Fruit fly (Drosophila melanogaster): ENCODE results near the gene Jon99Fi.

The Jon99Fi gene

dm6 chr3R:30465775-30466494 lies 22.8 kb upstream of the Jon99Fi start, which contains the start of gene PH4alphaEFB (continued):
- TF ChIP-seq zen2 (GFP tag; IDR thresholded peaks at IDR 0.05; ENCODE audit: partially characterized antibody) (peak; percentile 54; the same call in 2 of the 3 replicates), Aef1 (GFP tag; IDR thresholded peaks at IDR 0.05) (no peak), Ada2b (GFP tag; IDR thresholded peaks at IDR 0.05) (no peak), CG34224 (GFP tag; IDR thresholded peaks at IDR 0.05; ENCODE audit: partially characterized antibody) (peak; percentile 75), Atf6 (GFP tag; IDR thresholded peaks at IDR 0.05) (no peak), hkb (optimal IDR thresholded peaks at IDR 0.05) (no peak), hkb (GFP tag; IDR thresholded peaks at IDR 0.05) (peak; percentile 34; the same call in 1 of the 2 replicates), CG11456 (GFP tag; IDR thresholded peaks at IDR 0.05) (no peak), CG9932 (GFP tag; IDR thresholded peaks at IDR 0.05) (no peak), CG34376 (GFP tag; optimal IDR thresholded peaks at IDR 0.05) (peak; percentile 74), D19A (tag; optimal IDR thresholded peaks at IDR 0.05) (peak; percentile 43), vvl (GFP tag; IDR thresholded peaks at IDR 0.05) (no peak), tap (tag; optimal IDR thresholded peaks at IDR 0.05) (peak; percentile 5), insv (GFP tag; optimal IDR thresholded peaks at IDR 0.05) (peak in 1 of 2 experiments; percentile 51), Antp (GFP tag; optimal IDR thresholded peaks at IDR 0.05) (no peak), CG17829 (tag; optimal IDR thresholded peaks at IDR 0.05) (peak; percentile 25), Xbp1 (GFP tag; optimal IDR thresholded peaks at IDR 0.05) (peak; percentile 5), sens (GFP tag) (peak; percentile 94), Dp (GFP tag; optimal IDR thresholded peaks at IDR 0.05) (peak; percentile 85), Stat92E (GFP tag; optimal IDR thresholded peaks at IDR 0.05) (peak in 1 of 3 experiments; percentile 56), CG17568 (GFP tag; optimal IDR thresholded peaks at IDR 0.05) (peak; percentile 58), HLH54F (GFP tag; optimal IDR thresholded peaks at IDR 0.05) (no peak), yki (optimal IDR thresholded peaks at IDR 0.05) (peak; percentile 17), CG1647 (GFP tag; optimal IDR thresholded peaks at IDR 0.05) (no peak), sna (GFP tag; IDR thresholded peaks at IDR 0.05; ENCODE audit: partially characterized antibody) (0 out of 2 replicates have a peak, but pooled peaks have one; percentile 12), YL-1 (GFP tag; optimal IDR thresholded peaks at IDR 0.05) (peak; percentile 27), gsb-n (tag; optimal IDR thresholded peaks at IDR 0.05) (peak; percentile 78), CG10431 (GFP tag; optimal IDR thresholded peaks at IDR 0.05) (peak; percentile 5), Deaf1 (tag; optimal IDR thresholded peaks at IDR 0.05) (peak; percentile 59), fd96Cb (tag; optimal IDR thresholded peaks at IDR 0.05) (no peak), CG3163 (GFP tag; optimal IDR thresholded peaks at IDR 0.05) (peak; percentile 99), lbe (GFP tag; optimal IDR thresholded peaks at IDR 0.05) (peak; percentile 47), D (optimal IDR thresholded peaks at IDR 0.05) (no peak), D (GFP tag; optimal IDR thresholded peaks at IDR 0.05) (no peak), sd (tag; optimal IDR thresholded peaks at IDR 0.05) (peak; percentile 57), tio (GFP tag; optimal IDR thresholded peaks at IDR 0.05) (no peak), ap (GFP tag; IDR thresholded peaks at IDR 0.05) (no peak), NC2β (GFP tag; optimal IDR thresholded peaks at IDR 0.05) (no peak), gcm2 (GFP tag; optimal IDR thresholded peaks at IDR 0.05) (no peak), wek (GFP tag; optimal IDR thresholded peaks at IDR 0.05) (peak; percentile 3), Jarid2 (GFP tag; optimal IDR thresholded peaks at IDR 0.05) (peak; percentile 94), B-H2 (GFP tag; optimal IDR thresholded peaks at IDR 0.05) (peak; percentile 7), ro (GFP tag; IDR thresholded peaks at IDR 0.05) (no peak), CG10321 (GFP tag; IDR thresholded peaks at IDR 0.05) (no peak), chinmo (GFP tag; IDR thresholded peaks at IDR 0.05; ENCODE audit: partially characterized antibody) (peak; percentile 56; the same call in 1 of the 4 replicates), CG13287 (GFP tag; IDR thresholded peaks at IDR 0.05; ENCODE audit: partially characterized antibody) (peak; percentile 45), CG2712 (tag; optimal IDR thresholded peaks at IDR 0.05) (peak; percentile 33), PHDP (tag; optimal IDR thresholded peaks at IDR 0.05) (no peak), crp (GFP tag; optimal IDR thresholded peaks at IDR 0.05) (peak; percentile 20 to 84)
